Worm (Caenorhabditis elegans): ENCODE results near the gene tag-234.
A peak's percentile ranks its signal among the peaks of the same experiment; 100 is the strongest.

The tag-234 gene

DNA sequence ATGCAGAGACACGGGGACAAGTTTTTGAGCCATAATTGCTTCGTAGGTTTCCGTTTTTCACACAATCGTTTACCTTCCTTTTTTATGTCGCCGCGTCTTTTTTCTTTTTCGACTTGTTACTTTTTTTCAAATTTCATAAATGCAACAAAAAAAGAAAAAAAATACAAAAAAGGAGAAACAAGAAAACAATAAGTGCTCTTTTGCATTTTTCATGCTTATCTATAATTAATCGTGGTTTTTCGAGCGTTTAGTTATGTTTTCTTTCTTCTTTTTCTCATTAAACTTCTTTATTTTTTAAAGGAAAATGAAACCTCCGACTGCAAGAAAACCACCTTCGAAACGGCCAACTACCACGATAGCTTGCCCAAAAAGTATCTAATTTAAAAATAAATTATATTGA, 31.9 kb downstream of the tag-234 start, which contains the start of gene F59G1.4:
TSS of gene F59G1.4 (plus strand) at position 301 of the 400 bp plus-strand sequence.
- TF ChIP-seq nhr-28 (tag; optimal IDR thresholded peaks at IDR 0.05), result no peak
- no peak for TF ChIP-seq mls-2 (tag; optimal IDR thresholded peaks at IDR 0.05)
- no peak for TF ChIP-seq ham-2 (GFP tag; optimal IDR thresholded peaks at IDR 0.05)
- TF ChIP-seq lin-13 (tag; optimal IDR thresholded peaks at IDR 0.05), result no peak
- no peak for TF ChIP-seq elt-3 (tag; optimal IDR thresholded peaks at IDR 0.05)
- no peak for TF ChIP-seq nhr-237 (tag; optimal IDR thresholded peaks at IDR 0.05)
- TF ChIP-seq nhr-12 (tag; optimal IDR thresholded peaks at IDR 0.05), result no peak
- no peak for TF ChIP-seq flh-1 (GFP tag; optimal IDR thresholded peaks at IDR 0.05)
- TF ChIP-seq nhr-76 (tag; optimal IDR thresholded peaks at IDR 0.05), result no peak
- TF ChIP-seq pha-4 (tag; optimal IDR thresholded peaks at IDR 0.05), result no peak
- no peak for TF ChIP-seq unc-120 (tag; optimal IDR thresholded peaks at IDR 0.05; ENCODE audit: poor library complexity, severe bottlenecking)
- TF ChIP-seq cnd-1 (tag; optimal IDR thresholded peaks at IDR 0.05), result no peak
- TF ChIP-seq tbx-8 (GFP tag; optimal IDR thresholded peaks at IDR 0.05), result no peak
- no peak for TF ChIP-seq ceh-43 (GFP tag; optimal IDR thresholded peaks at IDR 0.05)
- no peak for TF ChIP-seq snpc-4 (tag; optimal IDR thresholded peaks at IDR 0.05)
- TF ChIP-seq lsy-2 (tag; optimal IDR thresholded peaks at IDR 0.05), result no peak
- TF ChIP-seq ceh-39 (tag; optimal IDR thresholded peaks at IDR 0.05), result no peak

DNA sequence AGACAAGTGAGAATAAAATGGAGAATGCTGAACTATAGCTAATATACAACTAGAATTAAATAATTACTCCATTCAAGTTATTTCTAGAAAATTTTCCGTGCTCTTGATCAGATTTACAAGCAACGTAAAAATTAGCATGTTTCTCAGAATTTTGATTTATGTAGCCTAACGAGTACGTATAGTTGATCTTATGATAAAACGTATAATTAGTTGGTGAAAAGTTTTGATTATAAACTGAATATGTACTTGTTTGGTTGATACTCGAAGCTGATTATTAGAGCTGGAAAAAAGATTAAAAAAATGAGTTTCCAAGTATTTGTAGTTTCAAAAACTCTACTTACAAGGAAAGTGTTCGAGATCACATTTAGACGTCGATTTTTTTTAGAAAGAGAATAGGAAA, 32.5 kb downstream of the tag-234 start:
- no peak for TF ChIP-seq lsy-2 (tag; optimal IDR thresholded peaks at IDR 0.05)
- TF ChIP-seq elt-1 (tag; optimal IDR thresholded peaks at IDR 0.05; ENCODE audit: borderline replicate concordance, insufficient read depth), result no peak
- TF ChIP-seq bed-3 (GFP tag; optimal IDR thresholded peaks at IDR 0.05), result no peak
- no peak for TF ChIP-seq M03D4.4 (tag; optimal IDR thresholded peaks at IDR 0.05)
- no peak for TF ChIP-seq pha-4 (tag; optimal IDR thresholded peaks at IDR 0.05)
- TF ChIP-seq nhr-28 (tag; optimal IDR thresholded peaks at IDR 0.05), result no peak
- no peak for TF ChIP-seq mep-1 (tag; optimal IDR thresholded peaks at IDR 0.05)

DNA sequence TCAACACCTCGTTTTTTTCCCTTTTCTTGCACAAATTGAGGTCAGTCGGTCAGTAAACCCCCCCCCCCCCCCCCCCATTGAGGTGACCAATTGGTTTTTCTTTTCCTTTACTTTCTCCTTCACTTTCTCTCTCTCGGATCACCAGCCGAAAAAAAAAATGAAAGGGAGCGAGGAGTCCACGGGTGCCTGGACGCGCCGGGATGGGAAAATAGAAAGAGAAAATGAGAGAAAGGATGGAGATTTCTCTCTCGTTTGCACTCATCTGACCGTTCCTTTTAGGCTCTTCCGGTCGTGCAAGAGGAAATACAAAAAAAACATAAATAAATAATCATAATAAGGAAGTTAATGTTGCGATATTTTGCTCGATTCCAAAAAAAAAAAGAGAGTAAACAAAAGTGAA, 35.1 kb downstream of the tag-234 start:
- peak; percentile 53 for TF ChIP-seq blmp-1 (tag; optimal IDR thresholded peaks at IDR 0.05)
- TF ChIP-seq ceh-43 (GFP tag; optimal IDR thresholded peaks at IDR 0.05), result no peak

DNA sequence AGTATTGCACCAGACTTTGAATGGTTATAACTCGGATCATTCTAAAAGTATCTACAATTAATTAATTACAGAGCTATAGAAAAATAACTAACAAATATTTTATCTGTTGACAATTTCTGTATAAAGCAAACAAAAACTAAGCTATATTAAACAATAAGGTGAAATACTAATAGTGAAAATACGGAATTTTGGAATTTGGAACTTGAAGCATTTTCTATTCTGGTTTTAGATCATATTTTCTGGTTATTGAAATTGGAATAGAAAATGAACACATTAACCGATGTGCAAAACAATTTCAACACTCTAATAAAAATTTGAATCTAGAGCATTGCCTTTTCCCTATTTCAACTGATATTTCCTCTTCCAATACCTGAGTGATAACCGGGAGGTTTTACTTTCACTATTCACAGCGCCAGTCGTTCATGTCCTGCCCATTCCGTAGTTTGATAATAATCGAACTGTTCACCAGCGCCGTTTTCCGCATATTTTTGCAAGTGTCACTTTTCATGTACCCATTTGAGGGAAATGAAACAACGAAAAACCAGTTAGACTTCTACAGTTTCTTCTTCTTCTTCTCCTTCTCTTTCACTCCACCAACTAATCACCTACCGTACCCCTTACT, 36.0 kb downstream of the tag-234 start:
- no peak for TF ChIP-seq ceh-83 (GFP tag; optimal IDR thresholded peaks at IDR 0.05)
- no peak for TF ChIP-seq zip-8 (tag; optimal IDR thresholded peaks at IDR 0.05)
- TF ChIP-seq ztf-11 (tag; optimal IDR thresholded peaks at IDR 0.05), result no peak
- no peak for TF ChIP-seq ceh-39 (tag; optimal IDR thresholded peaks at IDR 0.05)
- TF ChIP-seq mab-5 (tag; optimal IDR thresholded peaks at IDR 0.05), result no peak
- TF ChIP-seq mep-1 (tag; optimal IDR thresholded peaks at IDR 0.05), result no peak
- no peak for TF ChIP-seq bed-3 (GFP tag; optimal IDR thresholded peaks at IDR 0.05)
- no peak for TF ChIP-seq lin-32 (GFP tag; optimal IDR thresholded peaks at IDR 0.05)
- TF ChIP-seq sptf-1 (tag; optimal IDR thresholded peaks at IDR 0.05), result no peak
- no peak for TF ChIP-seq ces-1 (GFP tag; optimal IDR thresholded peaks at IDR 0.05)
- TF ChIP-seq elt-3 (tag; optimal IDR thresholded peaks at IDR 0.05), result no peak
- TF ChIP-seq cnd-1 (tag; optimal IDR thresholded peaks at IDR 0.05), result no peak
- no peak for TF ChIP-seq elt-1 (tag; optimal IDR thresholded peaks at IDR 0.05; ENCODE audit: borderline replicate concordance, insufficient read depth)
- TF ChIP-seq blmp-1 (tag; optimal IDR thresholded peaks at IDR 0.05), result no peak
- TF ChIP-seq unc-62 (GFP tag; optimal IDR thresholded peaks at IDR 0.05), result no peak
- no peak for TF ChIP-seq lsy-2 (tag; optimal IDR thresholded peaks at IDR 0.05)

DNA sequence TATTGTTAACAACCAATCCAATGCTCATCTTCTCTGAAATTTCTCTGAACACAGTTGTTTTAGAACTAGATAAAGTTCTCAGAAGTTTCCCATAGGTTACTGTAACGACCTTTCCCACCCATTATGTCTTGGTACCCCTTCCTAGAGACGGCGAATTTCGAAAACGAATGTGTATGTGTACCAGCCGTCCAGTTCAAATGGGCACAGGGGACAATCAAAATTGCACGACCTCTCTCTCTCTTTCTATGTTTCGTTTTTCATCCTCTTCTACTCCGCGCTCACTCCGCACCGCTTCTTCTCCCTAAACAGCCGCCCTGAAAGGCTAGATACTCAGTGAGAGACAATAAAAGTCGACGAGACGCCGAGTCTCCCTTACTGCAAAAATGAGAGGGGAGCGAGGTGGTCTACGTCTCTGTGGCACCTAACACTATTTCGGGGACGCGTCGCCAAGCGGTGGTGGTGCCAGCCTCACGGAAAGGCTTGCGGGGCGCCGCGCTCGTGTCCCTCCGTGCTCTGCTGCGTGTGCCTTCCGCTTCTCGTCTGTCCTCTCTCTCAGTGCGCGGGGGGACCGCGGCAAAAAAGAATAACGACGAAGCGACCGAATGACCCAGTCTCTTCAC, 37.5 kb downstream of the tag-234 start:
- peak; percentile 36 for TF ChIP-seq sptf-1 (tag; optimal IDR thresholded peaks at IDR 0.05)
- TF ChIP-seq nhr-76 (tag; optimal IDR thresholded peaks at IDR 0.05), result no peak
- peak; percentile 4 for TF ChIP-seq lin-32 (GFP tag; optimal IDR thresholded peaks at IDR 0.05)
- no peak for TF ChIP-seq ceh-83 (GFP tag; optimal IDR thresholded peaks at IDR 0.05)
- no peak for TF ChIP-seq hlh-1 (tag; optimal IDR thresholded peaks at IDR 0.05)
- no peak for TF ChIP-seq flh-1 (GFP tag; optimal IDR thresholded peaks at IDR 0.05)
- TF ChIP-seq bed-3 (GFP tag; optimal IDR thresholded peaks at IDR 0.05), result no peak
- no peak for TF ChIP-seq ztf-11 (tag; optimal IDR thresholded peaks at IDR 0.05)

All from whole organism, mixed stage, embryonic.